Worm (Caenorhabditis elegans) whole organism, early embryonic: ENCODE data around the gene F18C5.10.

Source experiments
- B0310.2 ChIP-seq: sonication (generic microtip); optimal IDR thresholded peaks from 2 replicates; lab custom pipeline; 2016; ENCODE audit warnings: mild to moderate bottlenecking, missing genetic modification characterization, missing compliant biosample characterization
- F13C5.2 ChIP-seq: sonication (generic microtip); optimal IDR thresholded peaks from 2 replicates; lab custom pipeline; 2017; ENCODE audit warnings: mild to moderate bottlenecking, missing genetic modification characterization, inconsistent platforms, missing compliant biosample characterization
- aly-1 ChIP-seq: sonication (generic microtip); optimal IDR thresholded peaks from 2 replicates; lab custom pipeline; 2016; ENCODE audit warnings: missing genetic modification characterization, missing compliant biosample characterization
- ama-1 ChIP-seq: fragments of 150-350 bp; optimal IDR thresholded peaks from 2 replicates; lab custom pipeline; 2014
- ceh-13 ChIP-seq: fragments of 200-800 bp; sonication (Bioruptor generic); optimal IDR thresholded peaks from 2 replicates; lab custom pipeline; 2018; ENCODE audit warnings: mild to moderate bottlenecking, missing genetic modification characterization, missing compliant biosample characterization
- ceh-36 ChIP-seq: sonication (generic microtip); optimal IDR thresholded peaks from 2 replicates; lab custom pipeline; 2016; ENCODE audit warnings: missing genetic modification characterization, inconsistent platforms, missing compliant biosample characterization
- ets-7 ChIP-seq: sonication (generic microtip); optimal IDR thresholded peaks from 2 replicates; lab custom pipeline; 2016; ENCODE audit warnings: missing genotype, missing genetic modification characterization, missing compliant biosample characterization
- flt-1 ChIP-seq: fragments of 200-800 bp; sonication (Bioruptor generic); IDR thresholded peaks from 2 replicates; pipeline ENCODE4 v1.3.6; 2022; ENCODE audit warnings: missing genetic modification characterization, missing compliant biosample characterization
- hmbx-1 ChIP-seq: sonication (generic microtip); optimal IDR thresholded peaks from 2 replicates; lab custom pipeline; 2016; ENCODE audit warnings: mild to moderate bottlenecking, missing genetic modification characterization, missing compliant biosample characterization
- hmg-4 ChIP-seq: fragments of 200-800 bp; sonication (Bioruptor generic); optimal IDR thresholded peaks from 2 replicates; lab custom pipeline; 2018; ENCODE audit warnings: mild to moderate bottlenecking, missing genetic modification characterization, missing compliant biosample characterization
- hnd-1 ChIP-seq: sonication (generic microtip); optimal IDR thresholded peaks from 2 replicates; lab custom pipeline; 2016; ENCODE audit warnings: missing genetic modification characterization, missing compliant biosample characterization
- pes-1 ChIP-seq: fragments of 200-800 bp; sonication (Bioruptor generic); IDR thresholded peaks from 2 replicates; pipeline ENCODE4 v1.3.6; 2022; ENCODE audit warnings: missing genetic modification reagents, missing genetic modification characterization, missing compliant biosample characterization
- scrt-1 ChIP-seq: fragments of 200-800 bp; sonication (Bioruptor generic); IDR thresholded peaks from 2 replicates; pipeline ENCODE4 v1.3.6; 2022; ENCODE audit warnings: missing genetic modification characterization, missing compliant biosample characterization
- sea-1 ChIP-seq: fragments of 200-800 bp; sonication (Bioruptor generic); conservative IDR thresholded peaks from 2 replicates; pipeline ENCODE4 v1.3.6; 2022; ENCODE audit warnings: missing genetic modification characterization, missing compliant biosample characterization
- tbx-11 ChIP-seq: fragments of 200-800 bp; sonication (Bioruptor generic); IDR thresholded peaks from 2 replicates; pipeline ENCODE4 v1.3.6; 2022; ENCODE audit warnings: missing genetic modification characterization, missing compliant biosample characterization
- tbx-37 ChIP-seq: fragments of 200-800 bp; sonication (Bioruptor generic); conservative IDR thresholded peaks from 2 replicates; pipeline ENCODE4 v1.3.6; 2022; ENCODE audit warnings: missing genetic modification reagents, missing genetic modification characterization, missing compliant biosample characterization
- tra-4 ChIP-seq: sonication (generic microtip); optimal IDR thresholded peaks from 2 replicates; lab custom pipeline; 2017; ENCODE audit warnings: missing genetic modification characterization, missing compliant biosample characterization

The F18C5.10 gene

DNA sequence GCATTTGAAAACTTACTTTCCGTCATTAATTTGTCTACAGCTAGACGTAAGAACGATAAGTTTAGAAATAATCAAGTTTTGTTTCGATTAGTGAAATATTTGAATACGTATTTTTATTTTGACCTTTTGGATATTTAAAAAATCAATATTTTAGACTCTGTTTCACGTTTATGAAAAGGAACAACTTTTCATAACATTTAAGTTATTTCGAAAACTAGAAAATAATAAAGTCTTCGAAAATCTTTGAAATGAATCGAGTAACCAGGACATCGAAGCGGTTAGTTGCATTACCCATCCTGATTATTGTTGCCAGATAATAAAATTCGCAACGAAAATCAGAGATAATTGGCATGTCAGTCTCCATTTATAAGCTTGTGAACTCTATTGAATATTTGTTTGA, 20.0 kb upstream of the F18C5.10 start, which contains the start of gene C56C10.6:
Gene C56C10.6 (minus strand): TSS at position 101 of the 400 bp plus-strand sequence.
- no peak for TF ChIP-seq tra-4 (tag; lab: Kevin White, UChicago)
- no peak for TF ChIP-seq aly-1 (tag; lab: Kevin White, UChicago)

DNA sequence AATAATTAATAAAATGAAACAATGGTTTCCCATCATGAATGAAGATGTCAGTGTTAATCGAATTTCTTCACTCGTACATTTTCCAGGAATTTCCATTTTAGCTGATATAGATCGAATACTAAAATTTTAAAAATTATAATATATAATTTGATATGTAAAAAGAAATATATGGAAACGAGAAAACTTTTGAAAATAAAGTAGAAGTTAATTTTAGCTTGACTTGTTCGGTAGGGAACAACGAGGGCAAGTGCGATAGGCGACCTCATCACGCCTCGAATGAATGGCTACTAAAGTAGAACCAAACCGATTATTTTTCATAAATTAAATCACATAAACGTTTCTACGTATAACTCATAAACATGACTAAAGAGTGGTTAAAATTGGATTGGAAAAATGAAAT, 17.1 kb upstream of the F18C5.10 start, which contains the start of gene sra-31:
Gene sra-31 (minus strand): TSS at position 101 of the 400 bp plus-strand sequence.
- no peak for TF ChIP-seq pes-1
- no peak for TF ChIP-seq sea-1 (GFP tag; lab: Robert Waterston, UW)
- TF ChIP-seq F13C5.2 (tag; lab: Kevin White, UChicago), result no peak
- TF ChIP-seq hnd-1 (tag; lab: Kevin White, UChicago), result no peak

DNA sequence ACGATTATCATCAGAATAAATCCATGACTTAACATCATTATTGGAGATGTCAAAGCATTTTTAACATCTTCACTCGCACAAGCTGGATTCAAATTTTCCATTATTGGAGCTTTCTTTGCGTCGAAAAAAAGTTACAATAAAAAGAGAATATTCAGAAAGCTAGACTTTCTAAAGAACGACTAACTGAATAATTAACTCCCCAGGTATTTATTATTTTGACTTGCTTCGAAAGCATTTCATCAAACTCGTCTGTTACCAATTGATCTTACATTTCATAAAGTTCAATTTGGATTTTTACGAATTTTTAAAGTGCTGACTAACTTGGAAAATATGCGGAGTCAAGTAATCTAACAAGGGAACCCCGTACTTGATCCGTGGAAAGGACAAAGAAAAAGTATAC, 14.4 kb upstream of the F18C5.10 start, which contains the start of gene sra-29:
Gene sra-29 (minus strand): TSS at position 101 of the 400 bp plus-strand sequence.
- TF ChIP-seq ets-7 (no peak), F13C5.2 (tag; lab: Kevin White, UChicago) (no peak), hmg-4 (GFP tag; lab: Kevin White, UChicago) (no peak)

DNA sequence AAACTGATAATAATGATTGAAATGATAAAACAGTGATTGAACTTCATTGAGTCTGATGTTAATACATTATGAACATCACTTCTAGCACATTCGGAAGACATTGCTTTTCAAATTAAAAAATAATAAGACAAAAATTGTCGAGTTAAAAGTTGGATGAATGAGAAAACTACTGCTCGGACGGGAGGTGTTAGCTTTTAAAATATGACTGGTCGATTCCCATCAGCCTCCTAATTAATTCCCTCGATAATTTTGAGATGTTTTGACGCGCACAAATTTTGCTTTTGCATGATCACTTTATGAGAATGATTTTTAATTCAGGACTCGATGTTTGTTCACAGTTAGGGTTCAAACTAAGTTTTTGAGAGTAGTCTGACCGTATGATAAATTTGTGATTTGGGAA, 12.4 kb upstream of the F18C5.10 start, which contains the start of gene sra-28:
Gene sra-28 (minus strand): TSS at position 101 of the 400 bp plus-strand sequence.
- TF ChIP-seq sea-1 (GFP tag; lab: Robert Waterston, UW) (no peak), B0310.2 (tag; lab: Kevin White, UChicago) (no peak), scrt-1 (no peak), hmg-4 (GFP tag; lab: Kevin White, UChicago) (no peak)

DNA sequence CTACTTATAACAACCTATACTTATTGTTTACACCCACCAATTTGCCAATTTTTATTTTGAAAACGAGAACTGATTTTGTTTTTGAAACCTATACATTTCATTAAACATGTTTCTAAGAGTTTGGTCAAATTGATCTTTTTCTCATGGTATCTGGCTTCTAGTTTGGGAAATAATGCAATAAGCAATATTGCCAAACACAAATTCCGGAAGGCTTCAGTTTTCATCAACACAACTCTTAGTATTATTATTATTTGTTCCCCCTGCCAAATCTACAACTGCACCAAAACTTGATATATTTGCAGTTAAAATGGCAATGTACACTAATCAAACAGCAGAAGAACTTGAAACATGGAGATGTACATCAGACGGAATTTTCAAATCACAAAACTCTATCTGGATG, 7.5 kb upstream of the F18C5.10 start, which contains the start of gene sra-27:
Gene sra-27 (plus strand): TSS at position 301 of the 400 bp plus-strand sequence.
- TF ChIP-seq hmbx-1 (no peak), ama-1 (lab: Kevin White, UChicago) (no peak), ceh-13 (GFP tag; lab: Kevin White, UChicago) (no peak), aly-1 (tag; lab: Kevin White, UChicago) (no peak), tbx-11 (GFP tag; lab: Robert Waterston, UW) (no peak), ceh-36 (tag; lab: Kevin White, UChicago) (no peak), flt-1 (GFP tag; lab: Robert Waterston, UW) (no peak), hnd-1 (tag; lab: Kevin White, UChicago) (no peak), F13C5.2 (tag; lab: Kevin White, UChicago) (no peak), hmg-4 (GFP tag; lab: Kevin White, UChicago) (no peak), tbx-37 (GFP tag; lab: Robert Waterston, UW) (no peak), tra-4 (tag; lab: Kevin White, UChicago) (no peak), scrt-1 (no peak), pes-1 (no peak), B0310.2 (tag; lab: Kevin White, UChicago) (no peak), sea-1 (GFP tag; lab: Robert Waterston, UW) (no peak)

DNA sequence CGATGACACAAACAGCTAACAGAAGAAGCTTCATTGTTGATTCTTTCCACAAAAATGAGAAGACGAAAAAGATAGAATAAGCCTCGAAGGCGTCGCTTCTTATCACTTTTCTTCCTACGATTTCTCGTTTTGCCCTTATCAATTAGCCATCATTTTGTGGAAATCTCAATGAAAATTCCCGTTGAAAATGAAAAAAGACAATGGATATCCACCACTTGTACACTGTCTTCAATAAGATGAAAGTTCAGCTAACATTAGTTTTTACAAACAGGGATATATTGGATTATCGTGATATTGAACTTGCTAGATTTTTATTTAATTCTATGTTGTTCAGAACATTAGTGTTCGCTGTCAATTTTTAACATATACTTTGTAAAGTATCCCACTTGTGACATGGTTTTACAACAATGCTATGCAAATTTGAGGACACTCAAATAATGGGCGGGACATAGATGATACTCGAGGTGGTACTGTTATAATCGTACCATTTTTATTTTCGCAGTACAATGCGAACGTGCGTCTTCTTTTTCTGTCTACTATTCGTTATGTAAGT, 5.5 kb upstream of the F18C5.10 start, which contains the start of the genes F18C5.5 and F18C5.9:
Gene F18C5.5 (minus strand): TSS at position 101 of the 553 bp plus-strand sequence.
Gene F18C5.9 (plus strand): TSS at position 503 of the 553 bp plus-strand sequence.
- no peak for TF ChIP-seq F13C5.2 (tag; lab: Kevin White, UChicago)
- TF ChIP-seq hmbx-1, result no peak
- no peak for TF ChIP-seq ama-1 (lab: Kevin White, UChicago)
- no peak for TF ChIP-seq sea-1 (GFP tag; lab: Robert Waterston, UW)
- TF ChIP-seq scrt-1, result no peak
- TF ChIP-seq ceh-13 (GFP tag; lab: Kevin White, UChicago), result no peak

DNA sequence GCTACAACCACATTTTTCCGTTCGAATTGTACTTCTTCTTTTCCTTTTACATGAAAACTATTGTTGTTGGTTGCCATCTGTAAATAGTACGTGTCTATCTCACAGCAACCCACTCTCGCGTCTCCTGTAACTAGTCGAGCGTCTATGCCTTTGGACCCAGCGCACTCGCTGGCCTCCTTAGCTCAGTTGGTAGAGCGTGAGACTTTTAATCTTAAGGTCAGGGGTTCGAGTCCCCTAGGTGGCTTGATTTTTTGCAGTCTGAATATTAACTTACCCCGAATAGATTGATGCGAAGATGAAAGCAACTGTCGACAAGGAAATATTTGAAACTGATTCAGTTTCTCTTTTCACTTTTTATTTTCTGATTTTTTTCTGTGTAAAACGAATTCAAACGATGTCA, 3.8 kb upstream of the F18C5.10 start, which contains the start of gene mpz-3:
Gene mpz-3 (minus strand): TSS at position 320 of the 400 bp plus-strand sequence.
- TF ChIP-seq ets-7 (peak; percentile 30), aly-1 (tag; lab: Kevin White, UChicago) (peak; percentile 74), hmbx-1 (no peak), sea-1 (GFP tag; lab: Robert Waterston, UW) (no peak), pes-1 (no peak), tbx-37 (GFP tag; lab: Robert Waterston, UW) (no peak; the same call in 1 of the 2 replicates), tbx-11 (GFP tag; lab: Robert Waterston, UW) (peak; percentile 83), F13C5.2 (tag; lab: Kevin White, UChicago) (peak; percentile 72), ceh-36 (tag; lab: Kevin White, UChicago) (peak; percentile 64), hnd-1 (tag; lab: Kevin White, UChicago) (peak; percentile 47), ama-1 (lab: Kevin White, UChicago) (no peak), B0310.2 (tag; lab: Kevin White, UChicago) (peak; percentile 30), ceh-13 (GFP tag; lab: Kevin White, UChicago) (peak; percentile 58), tra-4 (tag; lab: Kevin White, UChicago) (no peak), scrt-1 (peak; percentile 77), hmg-4 (GFP tag; lab: Kevin White, UChicago) (no peak), flt-1 (GFP tag; lab: Robert Waterston, UW) (peak; percentile 81; the same call in 1 of the 2 replicates)

DNA sequence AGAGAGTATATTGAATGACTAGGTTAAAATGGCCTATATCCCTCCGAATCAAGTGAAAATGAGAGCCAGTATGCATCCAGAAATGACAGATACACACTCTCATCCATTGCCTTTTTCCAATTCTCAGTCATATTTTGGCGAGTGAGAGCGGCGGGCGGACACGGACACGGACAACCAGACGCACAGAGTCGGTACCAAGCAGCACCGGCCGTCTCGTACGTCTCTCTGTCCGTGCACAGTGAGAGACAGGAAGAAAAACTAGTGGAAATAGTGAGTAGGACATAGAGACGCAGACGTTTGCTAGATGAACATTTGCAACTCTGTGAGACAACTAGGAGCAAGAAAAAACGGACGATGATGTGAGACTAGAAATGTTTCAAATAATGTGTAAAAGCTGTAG, 2.0 kb upstream of the F18C5.10 start:
- TF ChIP-seq ama-1 (lab: Kevin White, UChicago), result no peak
- no peak for TF ChIP-seq hnd-1 (tag; lab: Kevin White, UChicago)
- no peak for TF ChIP-seq tra-4 (tag; lab: Kevin White, UChicago)
- TF ChIP-seq pes-1, result no peak
- no peak for TF ChIP-seq sea-1 (GFP tag; lab: Robert Waterston, UW)
- no peak for TF ChIP-seq ceh-13 (GFP tag; lab: Kevin White, UChicago)
- TF ChIP-seq tbx-37 (GFP tag; lab: Robert Waterston, UW), result no peak
